Worm (Caenorhabditis elegans) whole organism, young adult: ENCODE data around the gene srx-101.

ENCODE experiments used
- B0261.1 ChIP-seq: sonication (generic microtip); optimal IDR thresholded peaks from 2 replicates; lab custom pipeline; 2016; ENCODE audit warnings: mild to moderate bottlenecking, missing genetic modification characterization, moderate library complexity, missing compliant biosample characterization
- D2030.7 ChIP-seq: fragments of 200-800 bp; sonication (Bioruptor generic); IDR thresholded peaks from 2 replicates; pipeline ENCODE4 v1.3.6; 2022; ENCODE audit warnings: missing genetic modification reagents, missing genetic modification characterization, missing compliant biosample characterization
- F23B12.7 ChIP-seq: sonication (generic microtip); optimal IDR thresholded peaks from 2 replicates; lab custom pipeline; 2017; ENCODE audit warnings: missing genetic modification characterization, mild to moderate bottlenecking, missing compliant biosample characterization, antibody characterized with exemption, moderate library complexity; ENCODE audit not compliant: insufficient read depth
- F55B11.4 ChIP-seq: sonication (generic microtip); optimal IDR thresholded peaks from 2 replicates; lab custom pipeline; 2016; ENCODE audit warnings: missing compliant biosample characterization, missing genetic modification characterization, borderline replicate concordance; ENCODE audit not compliant: insufficient read depth
- K11D2.4 ChIP-seq: fragments of 200-800 bp; sonication (Bioruptor generic); IDR thresholded peaks from 2 replicates; pipeline ENCODE4 v1.3.6; 2022; ENCODE audit warnings: missing genetic modification reagents, missing genetic modification characterization, missing compliant biosample characterization
- K12H6.12 ChIP-seq: fragments of 200-800 bp; sonication (Bioruptor generic); optimal IDR thresholded peaks from 2 replicates; lab custom pipeline; 2018; ENCODE audit warnings: mild to moderate bottlenecking, missing genetic modification characterization, missing compliant biosample characterization
- T07F8.4 ChIP-seq: sonication (generic microtip); optimal IDR thresholded peaks from 2 replicates; lab custom pipeline; 2016; ENCODE audit warnings: mild to moderate bottlenecking, missing genetic modification characterization, moderate library complexity, missing compliant biosample characterization
- Y53G8AR.9 ChIP-seq: fragments of 200-800 bp; sonication (Bioruptor generic); conservative IDR thresholded peaks from 2 replicates; pipeline ENCODE4 v1.3.6; 2022; ENCODE audit warnings: missing genetic modification reagents, missing genetic modification characterization, missing compliant biosample characterization
- Y56A3A.18 ChIP-seq: fragments of 200-800 bp; sonication (Bioruptor generic); IDR thresholded peaks from 2 replicates; pipeline ENCODE4 v1.3.6; 2022; ENCODE audit warnings: missing genetic modification reagents, missing genetic modification characterization, missing compliant biosample characterization
- Y95B8A.8 ChIP-seq: fragments of 200-800 bp; sonication (Bioruptor generic); IDR thresholded peaks from 2 replicates; pipeline ENCODE4 v1.3.6; 2022; ENCODE audit warnings: missing genetic modification reagents, missing genetic modification characterization, missing compliant biosample characterization
- ZK185.1 ChIP-seq: sonication (generic microtip); optimal IDR thresholded peaks from 2 replicates; lab custom pipeline; 2016; ENCODE audit warnings: mild to moderate bottlenecking, missing genetic modification characterization, missing compliant biosample characterization; ENCODE audit not compliant: poor library complexity, severe bottlenecking
- atf-7 ChIP-seq: sonication (generic microtip); optimal IDR thresholded peaks from 2 replicates; lab custom pipeline; 2017; ENCODE audit warnings: mild to moderate bottlenecking, missing genetic modification characterization, missing compliant biosample characterization
- attf-5 ChIP-seq: fragments of 200-800 bp; sonication (Bioruptor generic); optimal IDR thresholded peaks from 2 replicates; lab custom pipeline; 2018; ENCODE audit warnings: mild to moderate bottlenecking, missing genetic modification characterization, missing compliant biosample characterization
- bed-2 ChIP-seq: fragments of 200-800 bp; sonication (Bioruptor generic); IDR thresholded peaks from 2 replicates; pipeline ENCODE4 v1.3.6; 2022; ENCODE audit warnings: missing genetic modification reagents, missing genetic modification characterization, missing compliant biosample characterization
- cebp-1 ChIP-seq, 2 experiments: fragments of 200-800 bp in 1 of 2; sonication (Bioruptor generic) in 1 of 2; sonication (generic microtip) in 1 of 2; IDR thresholded peaks in 1 of 2; optimal IDR thresholded peaks in 1 of 2; 2 replicates each; pipeline versions ENCODE4 v1.3.6 to Lab custom; 2017 to 2022; ENCODE audit warnings: missing compliant biosample characterization in 2 of 2, missing genetic modification characterization in 2 of 2, mild to moderate bottlenecking in 1 of 2, missing genetic modification reagents in 1 of 2, moderate library complexity in 1 of 2
- cebp-2 ChIP-seq: fragments of 200-800 bp; sonication (Bioruptor generic); IDR thresholded peaks from 2 replicates; pipeline ENCODE4 v1.3.6; 2022; ENCODE audit warnings: missing genetic modification characterization, missing compliant biosample characterization
- ceh-58 ChIP-seq: fragments of 200-800 bp; sonication (Bioruptor generic); IDR thresholded peaks from 2 replicates; pipeline ENCODE4 v1.3.6; 2022; ENCODE audit warnings: missing genetic modification characterization, missing compliant biosample characterization
- dox-1 ChIP-seq: fragments of 200-800 bp; sonication (Bioruptor generic); IDR thresholded peaks from 2 replicates; pipeline ENCODE4 v1.3.6; 2022; ENCODE audit warnings: missing genetic modification reagents, missing genetic modification characterization, missing compliant biosample characterization
- efl-1 ChIP-seq: fragments of 150-350 bp; optimal IDR thresholded peaks from 2 replicates; lab custom pipeline; 2014; ENCODE audit warnings: missing biosample characterization, missing genetic modification reagents, missing genetic modification characterization
- egl-18 ChIP-seq: fragments of 200-800 bp; sonication (Bioruptor generic); IDR thresholded peaks from 2 replicates; pipeline ENCODE4 v1.3.6; 2022; ENCODE audit warnings: missing genetic modification reagents, missing genetic modification characterization, missing compliant biosample characterization
- egrh-3 ChIP-seq: fragments of 200-800 bp; sonication (Bioruptor generic); IDR thresholded peaks from 2 replicates; pipeline ENCODE4 v1.3.6; 2022; ENCODE audit warnings: missing genetic modification reagents, missing genetic modification characterization, missing compliant biosample characterization
- hmg-20 ChIP-seq: fragments of 200-800 bp; sonication (Bioruptor generic); IDR thresholded peaks from 2 replicates; pipeline ENCODE4 v1.3.6; 2022; ENCODE audit warnings: missing genetic modification reagents, missing genetic modification characterization, missing compliant biosample characterization
- lag-1 ChIP-seq: fragments of 200-800 bp; sonication (Bioruptor generic); IDR thresholded peaks from 2 replicates; pipeline ENCODE4 v1.3.6; 2022; ENCODE audit warnings: missing genetic modification reagents, missing genetic modification characterization, missing compliant biosample characterization
- let-607 ChIP-seq, 2 experiments: fragments of 200-800 bp in 1 of 2; sonication (Bioruptor generic) in 1 of 2; sonication (generic microtip) in 1 of 2; optimal IDR thresholded peaks; 2 replicates each; lab custom pipeline; 2016 to 2018; ENCODE audit warnings: mild to moderate bottlenecking in 2 of 2, missing compliant biosample characterization in 2 of 2, missing genetic modification characterization in 2 of 2, moderate library complexity in 2 of 2, missing genotype in 1 of 2
- lin-26 ChIP-seq: fragments of 200-800 bp; sonication (Bioruptor generic); IDR thresholded peaks from 2 replicates; pipeline ENCODE4 v1.3.6; 2022; ENCODE audit warnings: missing genetic modification reagents, missing genetic modification characterization, missing compliant biosample characterization
- lin-54 ChIP-seq: fragments of 200-800 bp; sonication (Bioruptor generic); optimal IDR thresholded peaks from 2 replicates; lab custom pipeline; 2018; ENCODE audit warnings: mild to moderate bottlenecking, missing genetic modification characterization, missing compliant biosample characterization
- lsy-27 ChIP-seq: sonication (generic microtip); optimal IDR thresholded peaks from 2 replicates; lab custom pipeline; 2017; ENCODE audit warnings: missing genetic modification characterization, mild to moderate bottlenecking, missing compliant biosample characterization, antibody characterized with exemption, missing genotype, borderline replicate concordance; ENCODE audit not compliant: insufficient read depth
- madf-6 ChIP-seq: fragments of 200-800 bp; sonication (Bioruptor generic); IDR thresholded peaks from 2 replicates; pipeline ENCODE4 v1.3.6; 2022; ENCODE audit warnings: missing genetic modification reagents, missing genetic modification characterization, missing compliant biosample characterization
- mcd-1 ChIP-seq: fragments of 200-800 bp; sonication (Bioruptor generic); IDR thresholded peaks from 2 replicates; pipeline ENCODE4 v1.3.6; 2022; ENCODE audit warnings: missing genetic modification reagents, missing genetic modification characterization, missing compliant biosample characterization
- nfya-2 ChIP-seq: fragments of 200-800 bp; sonication (Bioruptor generic); IDR thresholded peaks from 2 replicates; pipeline ENCODE4 v1.3.6; 2022; ENCODE audit warnings: missing genetic modification reagents, missing genetic modification characterization, missing compliant biosample characterization
- nfyb-1 ChIP-seq: fragments of 200-800 bp; sonication (Bioruptor generic); IDR thresholded peaks from 2 replicates; pipeline ENCODE4 v1.3.6; 2022; ENCODE audit warnings: missing genetic modification reagents, missing genetic modification characterization, missing compliant biosample characterization
- nhr-179 ChIP-seq: sonication (generic microtip); optimal IDR thresholded peaks from 2 replicates; lab custom pipeline; 2016; ENCODE audit warnings: mild to moderate bottlenecking, missing genetic modification characterization, missing compliant biosample characterization
- nhr-27 ChIP-seq: fragments of 200-800 bp; sonication (Bioruptor generic); optimal IDR thresholded peaks from 2 replicates; lab custom pipeline; 2018; ENCODE audit warnings: mild to moderate bottlenecking, missing genetic modification characterization, moderate library complexity, missing compliant biosample characterization
- nhr-80 ChIP-seq: sonication (generic microtip); optimal IDR thresholded peaks from 2 replicates; lab custom pipeline; 2016; ENCODE audit warnings: missing genetic modification characterization, missing compliant biosample characterization
- nhr-90 ChIP-seq: sonication (generic microtip); optimal IDR thresholded peaks from 2 replicates; lab custom pipeline; 2016; ENCODE audit warnings: missing genotype, mild to moderate bottlenecking, missing genetic modification characterization, missing compliant biosample characterization
- rpc-1 ChIP-seq, 2 experiments: fragments of 150-350 bp in 1 of 2; sonication (generic microtip) in 1 of 2; optimal IDR thresholded peaks; 2 replicates each; lab custom pipeline; 2014 to 2018; ENCODE audit warnings: missing biosample characterization in 1 of 2, missing genetic modification characterization in 1 of 2, missing genetic modification reagents in 1 of 2, missing genotype in 1 of 2
- sea-2 ChIP-seq: fragments of 200-800 bp; sonication (Bioruptor generic); IDR thresholded peaks from 2 replicates; pipeline ENCODE4 v1.3.6; 2022; ENCODE audit warnings: missing genetic modification characterization, missing compliant biosample characterization
- snpc-4 ChIP-seq, 5 experiments: fragments of 150-350 bp in 1 of 5; sonication (generic microtip) in 4 of 5; optimal IDR thresholded peaks; 2 replicates each; lab custom pipeline; 2014 to 2018; ENCODE audit warnings: missing genetic modification characterization in 5 of 5, missing biosample characterization in 3 of 5, antibody characterized with exemption in 2 of 5, mild to moderate bottlenecking in 2 of 5, missing compliant biosample characterization in 2 of 5, missing genotype in 2 of 5, moderate library complexity in 2 of 5, missing genetic modification reagents in 1 of 5
- unc-130 ChIP-seq: sonication (generic microtip); optimal IDR thresholded peaks from 2 replicates; lab custom pipeline; 2016; ENCODE audit warnings: missing genetic modification reagents, missing genetic modification characterization, missing compliant biosample characterization
- zfh-2 ChIP-seq: fragments of 200-800 bp; sonication (Bioruptor generic); conservative IDR thresholded peaks from 2 replicates; pipeline ENCODE4 v1.3.6; 2022; ENCODE audit warnings: missing genetic modification reagents, missing genetic modification characterization, missing compliant biosample characterization
- zim-3 ChIP-seq: sonication (generic microtip); optimal IDR thresholded peaks from 2 replicates; lab custom pipeline; 2017; ENCODE audit warnings: mild to moderate bottlenecking, missing genetic modification characterization, moderate library complexity, missing compliant biosample characterization
- ztf-18 ChIP-seq: sonication (generic microtip); optimal IDR thresholded peaks from 2 replicates; lab custom pipeline; 2016; ENCODE audit warnings: missing genotype, mild to moderate bottlenecking, missing genetic modification characterization, missing compliant biosample characterization

The srx-101 gene

ce11 chrII:3688333-3688732 is 2.2 kb downstream of the srx-101 start, which contains the start of gene ifas-1:
TSS of gene ifas-1 (minus strand) at chrII:3688719.
- TF ChIP-seq cebp-2 (GFP tag; lab: Robert Waterston, UW) = no peak
- peak; percentile 27; the same call in 1 of the 2 replicates for TF ChIP-seq egrh-3 (GFP tag; lab: Robert Waterston, UW)
- peak; percentile 73 for TF ChIP-seq zfh-2 (GFP tag; lab: Robert Waterston, UW)
- TF ChIP-seq lag-1 = no peak
- TF ChIP-seq rpc-1 (optimal IDR thresholded peaks at IDR 0.05; lab: Kevin White, UChicago) = no peak
- TF ChIP-seq rpc-1 (tag; optimal IDR thresholded peaks at IDR 0.05; lab: Kevin White, UChicago) = no peak
- TF ChIP-seq let-607 (tag; optimal IDR thresholded peaks at IDR 0.05; lab: Kevin White, UChicago) = no peak
- TF ChIP-seq F55B11.4 (tag; lab: Kevin White, UChicago) = no peak
- no peak for TF ChIP-seq hmg-20 (GFP tag; lab: Robert Waterston, UW)
- TF ChIP-seq zim-3 (tag; lab: Kevin White, UChicago) = no peak
- no peak for TF ChIP-seq snpc-4 (GFP tag; optimal IDR thresholded peaks at IDR 0.05; lab: Kevin White, UChicago)
- no peak for TF ChIP-seq snpc-4 (tag; optimal IDR thresholded peaks at IDR 0.05; lab: Kevin White, UChicago)
- TF ChIP-seq ceh-58 = 0 out of 2 replicates have a peak, but pooled peaks have one; percentile 21
- no peak for TF ChIP-seq nfya-2
- TF ChIP-seq Y95B8A.8 (GFP tag; lab: Robert Waterston, UW) = no peak
- no peak for TF ChIP-seq K12H6.12 (tag; lab: Kevin White, UChicago)
- 0 out of 2 replicates have a peak, but pooled peaks have one; percentile 30 for TF ChIP-seq K11D2.4 (GFP tag; lab: Robert Waterston, UW)

- peak; percentile 95 for TF ChIP-seq cebp-1 (GFP tag; IDR thresholded peaks at IDR 0.05; lab: Robert Waterston, UW)
- peak; percentile 99 for TF ChIP-seq cebp-1 (tag; optimal IDR thresholded peaks at IDR 0.05; lab: Kevin White, UChicago)
- TF ChIP-seq nhr-179 = no peak
- TF ChIP-seq atf-7 = peak; percentile 64
- TF ChIP-seq nhr-80 (tag; lab: Kevin White, UChicago) = peak; percentile 4
- TF ChIP-seq sea-2 = no peak
- TF ChIP-seq nfyb-1 = 0 out of 2 replicates have a peak, but pooled peaks have one; percentile 55
These were observed 6.0 kb downstream of the srx-101 start for ce11 chrII:3684487-3685067.

- TF ChIP-seq Y56A3A.18 (GFP tag; lab: Robert Waterston, UW) = no peak
- no peak for TF ChIP-seq bed-2 (GFP tag; lab: Robert Waterston, UW)
- no peak for TF ChIP-seq nhr-90 (tag; lab: Kevin White, UChicago)
- 0 out of 2 replicates have a peak, but pooled peaks have one; percentile 44 for TF ChIP-seq dox-1 (GFP tag; lab: Robert Waterston, UW)
- 0 out of 2 replicates have a peak, but pooled peaks have one; percentile 31 for TF ChIP-seq Y53G8AR.9 (GFP tag; lab: Robert Waterston, UW)
- no peak for TF ChIP-seq D2030.7 (GFP tag; lab: Robert Waterston, UW)
- TF ChIP-seq ztf-18 = no peak
- TF ChIP-seq B0261.1 (tag; lab: Kevin White, UChicago) = no peak
- TF ChIP-seq unc-130 = no peak
- TF ChIP-seq nfyb-1 = peak; percentile 71; the same call in 1 of the 2 replicates
- TF ChIP-seq efl-1 (GFP tag; lab: Kevin White, UChicago) = peak; percentile 33
- peak; percentile 18 for TF ChIP-seq F23B12.7 (tag; lab: Kevin White, UChicago)
- TF ChIP-seq T07F8.4 (tag; lab: Kevin White, UChicago) = no peak
- no peak for TF ChIP-seq nhr-27 (tag; lab: Kevin White, UChicago)
- TF ChIP-seq ZK185.1 (tag; lab: Kevin White, UChicago) = no peak
- TF ChIP-seq hmg-20 (GFP tag; lab: Robert Waterston, UW) = no peak
- peak; percentile 66; the same call in 1 of the 2 replicates for TF ChIP-seq mcd-1
- TF ChIP-seq lin-26 = no peak
- TF ChIP-seq egl-18 (GFP tag; lab: Robert Waterston, UW) = no peak
- peak; percentile 80 for TF ChIP-seq lin-54 (GFP tag; lab: Kevin White, UChicago)
- TF ChIP-seq madf-6 (GFP tag; lab: Robert Waterston, UW) = no peak
- TF ChIP-seq attf-5 (GFP tag; lab: Kevin White, UChicago) = peak; percentile 66
- no peak for TF ChIP-seq lsy-27 (tag; lab: Kevin White, UChicago)
These were observed 7.7 kb downstream of the srx-101 start, which contains the start of gene F19B10.1 for ce11 chrII:3682770-3683234. TSS of gene F19B10.1 (plus strand) at chrII:3683184.
